Worm (Caenorhabditis elegans) whole organism, early embryonic: ENCODE data around the gene nhr-254.

Experiments used
- B0310.2 ChIP-seq: sonication (generic microtip); optimal IDR thresholded peaks from 2 replicates; lab custom pipeline; 2016; ENCODE audit warnings: mild to moderate bottlenecking, missing genetic modification characterization, missing compliant biosample characterization
- F13C5.2 ChIP-seq: sonication (generic microtip); optimal IDR thresholded peaks from 2 replicates; lab custom pipeline; 2017; ENCODE audit warnings: mild to moderate bottlenecking, missing genetic modification characterization, inconsistent platforms, missing compliant biosample characterization
- ama-1 ChIP-seq: fragments of 150-350 bp; optimal IDR thresholded peaks from 2 replicates; lab custom pipeline; 2014
- ceh-36 ChIP-seq: sonication (generic microtip); optimal IDR thresholded peaks from 2 replicates; lab custom pipeline; 2016; ENCODE audit warnings: missing genetic modification characterization, inconsistent platforms, missing compliant biosample characterization
- ets-7 ChIP-seq: sonication (generic microtip); optimal IDR thresholded peaks from 2 replicates; lab custom pipeline; 2016; ENCODE audit warnings: missing genotype, missing genetic modification characterization, missing compliant biosample characterization
- flt-1 ChIP-seq: fragments of 200-800 bp; sonication (Bioruptor generic); IDR thresholded peaks from 2 replicates; pipeline ENCODE4 v1.3.6; 2022; ENCODE audit warnings: missing genetic modification characterization, missing compliant biosample characterization
- hmbx-1 ChIP-seq: sonication (generic microtip); optimal IDR thresholded peaks from 2 replicates; lab custom pipeline; 2016; ENCODE audit warnings: mild to moderate bottlenecking, missing genetic modification characterization, missing compliant biosample characterization
- hnd-1 ChIP-seq: sonication (generic microtip); optimal IDR thresholded peaks from 2 replicates; lab custom pipeline; 2016; ENCODE audit warnings: missing genetic modification characterization, missing compliant biosample characterization
- pes-1 ChIP-seq: fragments of 200-800 bp; sonication (Bioruptor generic); IDR thresholded peaks from 2 replicates; pipeline ENCODE4 v1.3.6; 2022; ENCODE audit warnings: missing genetic modification reagents, missing genetic modification characterization, missing compliant biosample characterization
- scrt-1 ChIP-seq: fragments of 200-800 bp; sonication (Bioruptor generic); IDR thresholded peaks from 2 replicates; pipeline ENCODE4 v1.3.6; 2022; ENCODE audit warnings: missing genetic modification characterization, missing compliant biosample characterization
- sea-1 ChIP-seq: fragments of 200-800 bp; sonication (Bioruptor generic); conservative IDR thresholded peaks from 2 replicates; pipeline ENCODE4 v1.3.6; 2022; ENCODE audit warnings: missing genetic modification characterization, missing compliant biosample characterization
- tbx-11 ChIP-seq: fragments of 200-800 bp; sonication (Bioruptor generic); IDR thresholded peaks from 2 replicates; pipeline ENCODE4 v1.3.6; 2022; ENCODE audit warnings: missing genetic modification characterization, missing compliant biosample characterization
- tbx-37 ChIP-seq: fragments of 200-800 bp; sonication (Bioruptor generic); conservative IDR thresholded peaks from 2 replicates; pipeline ENCODE4 v1.3.6; 2022; ENCODE audit warnings: missing genetic modification reagents, missing genetic modification characterization, missing compliant biosample characterization
- tra-4 ChIP-seq: sonication (generic microtip); optimal IDR thresholded peaks from 2 replicates; lab custom pipeline; 2017; ENCODE audit warnings: missing genetic modification characterization, missing compliant biosample characterization

ce11 chrV:378231-378630 lies 14.2 kb upstream of the nhr-254 start:
- no peak for TF ChIP-seq ama-1 (lab: Kevin White, UChicago)
- no peak for TF ChIP-seq B0310.2 (tag; lab: Kevin White, UChicago)
- TF ChIP-seq flt-1 (GFP tag; lab: Robert Waterston, UW), result no peak
- no peak for TF ChIP-seq pes-1 (GFP tag; lab: Robert Waterston, UW)
- no peak for TF ChIP-seq hmbx-1 (tag; lab: Kevin White, UChicago)
- no peak for TF ChIP-seq tbx-37 (GFP tag; lab: Robert Waterston, UW)
- no peak for TF ChIP-seq ets-7
- no peak for TF ChIP-seq tra-4
- no peak for TF ChIP-seq sea-1
- TF ChIP-seq hnd-1 (tag; lab: Kevin White, UChicago), result no peak
- TF ChIP-seq F13C5.2, result no peak
- TF ChIP-seq ceh-36 (tag; lab: Kevin White, UChicago), result no peak
- TF ChIP-seq scrt-1 (GFP tag; lab: Robert Waterston, UW), result no peak
- no peak for TF ChIP-seq tbx-11 (GFP tag; lab: Robert Waterston, UW)
